Fruit fly (Drosophila melanogaster): ENCODE results near the gene Smg6.
A peak's percentile ranks its signal among the peaks of the same experiment; 100 is the strongest.

The Smg6 gene

DNA sequence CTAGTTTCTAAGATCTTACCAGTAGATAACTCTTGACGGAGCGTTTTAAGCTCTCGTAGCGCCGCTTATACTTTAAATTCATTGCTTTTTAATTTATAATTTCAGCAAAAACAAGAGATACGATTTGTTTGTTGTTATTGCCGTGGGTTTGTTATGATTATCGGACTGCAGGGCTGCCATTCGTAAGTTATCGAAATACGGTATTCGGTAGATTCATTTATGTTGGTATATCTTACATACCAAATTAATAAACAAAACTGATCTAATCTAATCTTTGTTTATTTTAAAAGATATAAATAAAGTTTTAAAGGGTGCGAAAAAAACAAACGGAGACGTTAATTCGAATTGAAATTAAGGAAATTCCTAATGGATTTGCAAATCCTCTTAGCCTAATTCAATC is 22.8 kb upstream of the Smg6 start, which contains the start of the genes CG31111 and stac (continued):
- TF ChIP-seq CG12659 (GFP tag; optimal IDR thresholded peaks at IDR 0.05) (peak; percentile 31), pnt (GFP tag; optimal IDR thresholded peaks at IDR 0.05) (no peak), az2 (GFP tag; optimal IDR thresholded peaks at IDR 0.05) (no peak), Vsx1 (GFP tag; optimal IDR thresholded peaks at IDR 0.05) (no peak), crol (GFP tag; IDR thresholded peaks at IDR 0.05) (no peak), kni (GFP tag; optimal IDR thresholded peaks at IDR 0.05) (no peak), maf-S (GFP tag; optimal IDR thresholded peaks at IDR 0.05) (no peak), Max (GFP tag; optimal IDR thresholded peaks at IDR 0.05) (no peak), Taf1 (GFP tag; IDR thresholded peaks at IDR 0.05) (no peak), pan (optimal IDR thresholded peaks at IDR 0.05) (no peak), pan (GFP tag; optimal IDR thresholded peaks at IDR 0.05 in 1 of 2, IDR thresholded peaks at IDR 0.05 in 1 of 2) (no peak), pb (GFP tag; optimal IDR thresholded peaks at IDR 0.05) (no peak), tin (GFP tag; optimal IDR thresholded peaks at IDR 0.05) (no peak), kah (GFP tag; optimal IDR thresholded peaks at IDR 0.05) (no peak), Fer1 (GFP tag; optimal IDR thresholded peaks at IDR 0.05) (peak; percentile 51), CG5245 (GFP tag; optimal IDR thresholded peaks at IDR 0.05) (no peak), ato (GFP tag; IDR thresholded peaks at IDR 0.05; ENCODE audit: partially characterized antibody) (no peak), Hr51 (GFP tag; optimal IDR thresholded peaks at IDR 0.05) (no peak), CG30020 (tag; optimal IDR thresholded peaks at IDR 0.05) (peak; percentile 76), ttk (GFP tag; IDR thresholded peaks at IDR 0.05) (no peak), CG8765 (GFP tag; IDR thresholded peaks at IDR 0.05) (no peak), ATbp (GFP tag; optimal IDR thresholded peaks at IDR 0.05) (no peak), CG4360 (GFP tag; IDR thresholded peaks at IDR 0.05) (peak; percentile 66; the same call in 1 of the 2 replicates), CG8478 (optimal IDR thresholded peaks at IDR 0.05) (no peak), CG9817 (tag; optimal IDR thresholded peaks at IDR 0.05) (no peak), zf30C (GFP tag; optimal IDR thresholded peaks at IDR 0.05) (no peak), vfl (GFP tag; optimal IDR thresholded peaks at IDR 0.05) (no peak), CG9215 (GFP tag; IDR thresholded peaks at IDR 0.05) (no peak), onecut (GFP tag; IDR thresholded peaks at IDR 0.05) (no peak), Poxn (GFP tag; IDR thresholded peaks at IDR 0.05) (no peak), Nf-YC (tag; optimal IDR thresholded peaks at IDR 0.05) (peak; percentile 5), Awh (GFP tag; IDR thresholded peaks at IDR 0.05) (no peak), Abd-B (GFP tag; optimal IDR thresholded peaks at IDR 0.05) (no peak), CG12299 (tag; optimal IDR thresholded peaks at IDR 0.05) (no peak), repo (GFP tag; optimal IDR thresholded peaks at IDR 0.05) (no peak), CG11560 (tag; IDR thresholded peaks at IDR 0.05) (no peak), peb (GFP tag; IDR thresholded peaks at IDR 0.05) (no peak), CG17361 (GFP tag; IDR thresholded peaks at IDR 0.05) (no peak), CG31388 (GFP tag; optimal IDR thresholded peaks at IDR 0.05) (no peak), stwl (tag; optimal IDR thresholded peaks at IDR 0.05) (peak; percentile 62), Dbx (GFP tag; IDR thresholded peaks at IDR 0.05) (no peak), ci (GFP tag; IDR thresholded peaks at IDR 0.05) (no peak), fd96Cb (tag; optimal IDR thresholded peaks at IDR 0.05) (no peak), al (GFP tag; IDR thresholded peaks at IDR 0.05) (no peak), fd102C (GFP tag; optimal IDR thresholded peaks at IDR 0.05) (no peak), ssp (GFP tag; IDR thresholded peaks at IDR 0.05) (no peak), CG4730 (GFP tag; IDR thresholded peaks at IDR 0.05) (no peak), Sry-δ (GFP tag; optimal IDR thresholded peaks at IDR 0.05) (peak; percentile 4), CG17568 (GFP tag; optimal IDR thresholded peaks at IDR 0.05) (no peak), CG6813 (GFP tag; optimal IDR thresholded peaks at IDR 0.05) (no peak), gcm2 (GFP tag; optimal IDR thresholded peaks at IDR 0.05) (no peak), bbx (GFP tag; IDR thresholded peaks at IDR 0.05; ENCODE audit: partially characterized antibody) (no peak), NfI (GFP tag; optimal IDR thresholded peaks at IDR 0.05) (no peak)

Data from whole organism, embryonic.